Worm (Caenorhabditis elegans): Measurements from ENCODE around the gene B0218.7.

The B0218.7 gene

ce11 chrIV:8174792-8175191, 8.9 kb upstream of the B0218.7 start (continued):
- no peak for TF ChIP-seq lin-15B (tag; optimal IDR thresholded peaks at IDR 0.05)
- no peak for TF ChIP-seq daf-19 (GFP tag; conservative IDR thresholded peaks at IDR 0.05)
- TF ChIP-seq ZK337.2 (GFP tag; IDR thresholded peaks at IDR 0.05), result no peak
- no peak for TF ChIP-seq ces-1 (GFP tag; optimal IDR thresholded peaks at IDR 0.05)
- TF ChIP-seq aha-1 (tag), result no peak
- TF ChIP-seq madf-5 (GFP tag; IDR thresholded peaks at IDR 0.05), result no peak
- no peak for TF ChIP-seq nhr-10 (tag; optimal IDR thresholded peaks at IDR 0.05)
- no peak for TF ChIP-seq lim-7 (GFP tag; IDR thresholded peaks at IDR 0.05)
- no peak for TF ChIP-seq hlh-30 (tag; optimal IDR thresholded peaks at IDR 0.05; ENCODE audit: insufficient read depth)
- TF ChIP-seq ceh-32 (tag; optimal IDR thresholded peaks at IDR 0.05; ENCODE audit: poor library complexity), result no peak
- no peak for TF ChIP-seq ztf-7 (tag; optimal IDR thresholded peaks at IDR 0.05)
- TF ChIP-seq hlh-11 (tag; optimal IDR thresholded peaks at IDR 0.05), result peak; percentile 45
- no peak for TF ChIP-seq egl-27 (tag; optimal IDR thresholded peaks at IDR 0.05)
- no peak for TF ChIP-seq vab-7 (GFP tag; IDR thresholded peaks at IDR 0.05)
- TF ChIP-seq daf-8 (GFP tag; IDR thresholded peaks at IDR 0.05), result no peak
- TF ChIP-seq Y48G9A.11 (GFP tag; IDR thresholded peaks at IDR 0.05), result no peak
- peak; percentile 30 for TF ChIP-seq nhr-48 (tag; optimal IDR thresholded peaks at IDR 0.05)
- no peak for TF ChIP-seq Y105C5A.15 (GFP tag; IDR thresholded peaks at IDR 0.05)
- TF ChIP-seq F49E8.2 (tag; optimal IDR thresholded peaks at IDR 0.05; ENCODE audit: borderline replicate concordance), result no peak
- no peak for TF ChIP-seq lin-13 (GFP tag; optimal IDR thresholded peaks at IDR 0.05)
- no peak for TF ChIP-seq ceh-28 (tag; optimal IDR thresholded peaks at IDR 0.05)
- TF ChIP-seq daf-12 (tag; optimal IDR thresholded peaks at IDR 0.05), result no peak
- no peak for TF ChIP-seq sdz-12 (GFP tag; optimal IDR thresholded peaks at IDR 0.05)
- TF ChIP-seq jun-1 (tag; optimal IDR thresholded peaks at IDR 0.05), result no peak
- TF ChIP-seq daf-16 (GFP tag; optimal IDR thresholded peaks at IDR 0.05), result no peak
- TF ChIP-seq daf-16 (tag; optimal IDR thresholded peaks at IDR 0.05), result peak; percentile 34
- TF ChIP-seq cey-2 (tag; optimal IDR thresholded peaks at IDR 0.05; ENCODE audit: borderline replicate concordance, insufficient read depth), result no peak
- TF ChIP-seq ceh-82 (tag; optimal IDR thresholded peaks at IDR 0.05), result no peak
- TF ChIP-seq lsy-2 (tag; optimal IDR thresholded peaks at IDR 0.05), result no peak
- no peak for TF ChIP-seq mxl-2 (GFP tag; conservative IDR thresholded peaks at IDR 0.05)
- peak; percentile 63 for TF ChIP-seq dmd-6 (GFP tag; IDR thresholded peaks at IDR 0.05)
- TF ChIP-seq fkh-10 (GFP tag; optimal IDR thresholded peaks at IDR 0.05), result no peak
- TF ChIP-seq hif-1 (tag; optimal IDR thresholded peaks at IDR 0.05), result no peak
- TF ChIP-seq zip-11 (GFP tag; IDR thresholded peaks at IDR 0.05), result no peak
- TF ChIP-seq dmd-8 (GFP tag; IDR thresholded peaks at IDR 0.05), result no peak
- TF ChIP-seq pha-4 (GFP tag; IDR thresholded peaks at IDR 0.05), result no peak
- no peak for TF ChIP-seq pha-4 (tag; optimal IDR thresholded peaks at IDR 0.05)
- TF ChIP-seq unc-39 (tag; optimal IDR thresholded peaks at IDR 0.05), result no peak
- TF ChIP-seq nhr-102 (tag; optimal IDR thresholded peaks at IDR 0.05), result no peak
- TF ChIP-seq F37D6.2 (tag; optimal IDR thresholded peaks at IDR 0.05), result no peak
- TF ChIP-seq hmg-1.1 (GFP tag; IDR thresholded peaks at IDR 0.05), result no peak
- no peak for TF ChIP-seq D1046.2 (GFP tag; IDR thresholded peaks at IDR 0.05)
- TF ChIP-seq dmd-9 (GFP tag; IDR thresholded peaks at IDR 0.05), result no peak
- no peak for TF ChIP-seq tag-97 (GFP tag; IDR thresholded peaks at IDR 0.05)
- no peak for TF ChIP-seq egl-43 (GFP tag; IDR thresholded peaks at IDR 0.05)
- TF ChIP-seq nhr-77 (tag; optimal IDR thresholded peaks at IDR 0.05), result no peak
- no peak for TF ChIP-seq skn-1 (tag; optimal IDR thresholded peaks at IDR 0.05)
- TF ChIP-seq aly-2 (tag; optimal IDR thresholded peaks at IDR 0.05), result no peak
- TF ChIP-seq nhr-111 (GFP tag; optimal IDR thresholded peaks at IDR 0.05), result no peak
- TF ChIP-seq lin-29 (GFP tag; IDR thresholded peaks at IDR 0.05), result no peak
- TF ChIP-seq dpl-1 (GFP tag; optimal IDR thresholded peaks at IDR 0.05), result no peak
- no peak for TF ChIP-seq nhr-11 (tag; optimal IDR thresholded peaks at IDR 0.05)
- 0 out of 2 replicates have a peak, but pooled peaks have one; percentile 27 for TF ChIP-seq ceh-20 (GFP tag; IDR thresholded peaks at IDR 0.05)
